Fruit fly (Drosophila melanogaster) whole organism, embryonic: Measurements from ENCODE around the gene Gart.

Experiments
- B-H1 ChIP-seq: fragments of 200-800 bp; sonication (Bioruptor generic); IDR thresholded peaks from 3 replicates; pipeline ENCODE4 v1.3.6; 2022; ENCODE audit warnings: missing biosample characterization, missing genetic modification characterization
- CG10543 ChIP-seq: fragments of 200-800 bp; sonication (Bioruptor generic); optimal IDR thresholded peaks from 3 replicates; lab custom pipeline; 2017; ENCODE audit warnings: missing biosample characterization, mild to moderate bottlenecking, missing genetic modification characterization, moderate library complexity
- CG10565 ChIP-seq: fragments of 200-800 bp; sonication (Bioruptor generic); optimal IDR thresholded peaks from 3 replicates; lab custom pipeline; 2016; ENCODE audit warnings: missing biosample characterization, mild to moderate bottlenecking, missing genetic modification characterization
- CG14667 ChIP-seq: fragments of 200-800 bp; sonication (Bioruptor generic); IDR thresholded peaks from 2 replicates; pipeline ENCODE4 v1.3.6; 2022; ENCODE audit warnings: missing biosample characterization, missing genetic modification characterization
- CG15269 ChIP-seq: fragments of 200-800 bp; sonication (Bioruptor generic); optimal IDR thresholded peaks from 2 replicates; lab custom pipeline; 2018; ENCODE audit warnings: missing biosample characterization, mild to moderate bottlenecking, missing genetic modification characterization, moderate library complexity
- CG17568 ChIP-seq: fragments of 200-800 bp; sonication (Bioruptor generic); optimal IDR thresholded peaks from 2 replicates; lab custom pipeline; 2018; ENCODE audit warnings: missing biosample characterization, mild to moderate bottlenecking, missing genetic modification characterization, moderate library complexity
- CG17802 ChIP-seq: fragments of 200-800 bp; sonication (Bioruptor generic); optimal IDR thresholded peaks from 2 replicates; lab custom pipeline; 2018; ENCODE audit warnings: missing biosample characterization, mild to moderate bottlenecking, missing genetic modification characterization, moderate library complexity
- CG18764 ChIP-seq: fragments of 200-800 bp; sonication (Bioruptor generic); optimal IDR thresholded peaks from 3 replicates; lab custom pipeline; 2016; ENCODE audit warnings: missing biosample characterization, missing genetic modification characterization
- CG2199 ChIP-seq: fragments of 200-800 bp; sonication (Bioruptor generic); IDR thresholded peaks from 3 replicates; pipeline ENCODE4 v1.3.6; 2022; ENCODE audit warnings: missing biosample characterization, missing genetic modification characterization
- CG2202 ChIP-seq: fragments of 200-800 bp; sonication (Bioruptor generic); optimal IDR thresholded peaks from 2 replicates; lab custom pipeline; 2018; ENCODE audit warnings: missing biosample characterization, mild to moderate bottlenecking, missing genetic modification characterization
- CG32772 ChIP-seq: fragments of 200-800 bp; sonication (Bioruptor generic); IDR thresholded peaks from 2 replicates; pipeline ENCODE4 v1.3.6; 2022; ENCODE audit warnings: missing biosample characterization, missing genetic modification characterization
- CG34224 ChIP-seq: fragments of 200-800 bp; sonication (Bioruptor generic); IDR thresholded peaks from 3 replicates; pipeline ENCODE4 v1.3.6; 2022; ENCODE audit warnings: missing biosample characterization, missing genetic modification characterization; ENCODE audit not compliant: partially characterized antibody
- CG4282 ChIP-seq: fragments of 200-800 bp; sonication (Bioruptor generic); optimal IDR thresholded peaks from 2 replicates; lab custom pipeline; 2016; ENCODE audit warnings: missing biosample characterization, missing genetic modification characterization
- CG4617 ChIP-seq: fragments of 200-800 bp; sonication (Bioruptor generic); optimal IDR thresholded peaks from 3 replicates; lab custom pipeline; 2016; ENCODE audit warnings: missing biosample characterization, missing genetic modification characterization, borderline replicate concordance
- CG6254 ChIP-seq: fragments of 200-800 bp; sonication (Bioruptor generic); optimal IDR thresholded peaks from 3 replicates; lab custom pipeline; 2017; ENCODE audit warnings: mild to moderate bottlenecking, missing biosample characterization, missing genetic modification reagents, missing genetic modification characterization
- CG6272 ChIP-seq: fragments of 200-800 bp; sonication (Bioruptor generic); IDR thresholded peaks from 2 replicates; pipeline ENCODE4 v1.3.6; 2022; ENCODE audit warnings: missing biosample characterization, missing genetic modification characterization
- CG7372 ChIP-seq: fragments of 200-800 bp; sonication (Bioruptor generic); IDR thresholded peaks from 2 replicates; pipeline ENCODE4 v1.3.6; 2022; ENCODE audit warnings: missing biosample characterization, missing genetic modification characterization
- CG7745 ChIP-seq: fragments of 200-800 bp; sonication (Bioruptor generic); optimal IDR thresholded peaks from 2 replicates; lab custom pipeline; 2018; ENCODE audit warnings: missing biosample characterization, mild to moderate bottlenecking, missing genetic modification characterization, moderate library complexity
- CG8359 ChIP-seq: fragments of 200-800 bp; sonication (Bioruptor generic); optimal IDR thresholded peaks from 2 replicates; lab custom pipeline; 2017; ENCODE audit warnings: missing biosample characterization, mild to moderate bottlenecking, missing genetic modification characterization, borderline replicate concordance
- CG8388 ChIP-seq: fragments of 200-800 bp; sonication (Bioruptor generic); optimal IDR thresholded peaks from 2 replicates; lab custom pipeline; 2019; ENCODE audit warnings: missing biosample characterization, mild to moderate bottlenecking, missing genetic modification characterization, moderate library complexity
- CG9727 ChIP-seq: fragments of 200-800 bp; sonication (Bioruptor generic); optimal IDR thresholded peaks from 3 replicates; lab custom pipeline; 2017; ENCODE audit warnings: missing biosample characterization, mild to moderate bottlenecking, missing genetic modification characterization
- CG9797 ChIP-seq: fragments of 200-800 bp; sonication (Bioruptor generic); optimal IDR thresholded peaks from 3 replicates; lab custom pipeline; 2018; ENCODE audit warnings: missing biosample characterization, mild to moderate bottlenecking, missing genetic modification characterization
- CHES-1-like ChIP-seq: fragments of 200-800 bp; sonication (Bioruptor generic); optimal IDR thresholded peaks from 2 replicates; lab custom pipeline; 2016; ENCODE audit warnings: missing biosample characterization, missing genetic modification characterization
- CrebB ChIP-seq: fragments of 200-800 bp; sonication (Bioruptor generic); optimal IDR thresholded peaks from 3 replicates; lab custom pipeline; 2018; ENCODE audit warnings: missing biosample characterization, mild to moderate bottlenecking, missing genetic modification characterization
- Dref ChIP-seq: fragments of 200-800 bp; sonication (Bioruptor generic); IDR thresholded peaks from 2 replicates; pipeline ENCODE4 v1.3.6; 2022; ENCODE audit warnings: missing biosample characterization, missing genetic modification characterization
- ERR ChIP-seq: fragments of 200-800 bp; sonication (Bioruptor generic); optimal IDR thresholded peaks from 2 replicates; lab custom pipeline; 2016; ENCODE audit warnings: missing biosample characterization, missing genetic modification characterization
- Eip74EF ChIP-seq, 2 experiments: fragments of 200-800 bp in 1 of 2; fragments of >200 bp in 1 of 2; sonication (Bioruptor generic) in 1 of 2; optimal IDR thresholded peaks; 2 replicates each; lab custom pipeline; 2017 to 2019; ENCODE audit warnings: missing biosample characterization in 2 of 2, missing genetic modification characterization in 2 of 2, mild to moderate bottlenecking in 1 of 2, moderate library complexity in 1 of 2
- Gsc ChIP-seq: fragments of 200-800 bp; sonication (Bioruptor generic); IDR thresholded peaks from 2 replicates; pipeline ENCODE4 v1.3.6; 2022; ENCODE audit warnings: missing biosample characterization, missing genetic modification characterization
- HmgZ ChIP-seq: fragments of 200-800 bp; sonication (Bioruptor generic); optimal IDR thresholded peaks from 2 replicates; lab custom pipeline; 2018; ENCODE audit warnings: missing biosample characterization, mild to moderate bottlenecking, missing genetic modification characterization
- Lhr ChIP-seq: fragments of 200-800 bp; sonication (Bioruptor generic); optimal IDR thresholded peaks from 3 replicates; lab custom pipeline; 2017; ENCODE audit warnings: mild to moderate bottlenecking, missing biosample characterization, missing genetic modification reagents, missing genetic modification characterization
- NC2β ChIP-seq: fragments of 200-800 bp; sonication (Bioruptor generic); optimal IDR thresholded peaks from 2 replicates; lab custom pipeline; 2016; ENCODE audit warnings: missing biosample characterization, missing genetic modification characterization
- Neu2 ChIP-seq: fragments of 200-800 bp; sonication (Bioruptor generic); optimal IDR thresholded peaks from 3 replicates; lab custom pipeline; 2016; ENCODE audit warnings: missing biosample characterization, missing genetic modification characterization, borderline replicate concordance
- NfI ChIP-seq: fragments of 200-800 bp; sonication (Bioruptor generic); optimal IDR thresholded peaks from 3 replicates; lab custom pipeline; 2018; ENCODE audit warnings: missing biosample characterization, mild to moderate bottlenecking, missing genetic modification characterization, moderate library complexity
- Optix ChIP-seq: fragments of 200-800 bp; sonication (Bioruptor generic); IDR thresholded peaks from 3 replicates; pipeline ENCODE4 v1.3.6; 2022; ENCODE audit warnings: missing biosample characterization, missing genetic modification characterization
- Usf ChIP-seq: fragments of 200-800 bp; sonication (Bioruptor generic); optimal IDR thresholded peaks from 2 replicates; lab custom pipeline; 2017; ENCODE audit warnings: missing genotype, missing biosample characterization, missing genetic modification characterization
- al ChIP-seq: fragments of 200-800 bp; sonication (Bioruptor generic); IDR thresholded peaks from 2 replicates; pipeline ENCODE4 v1.3.6; 2022; ENCODE audit warnings: missing biosample characterization, missing genetic modification characterization
- az2 ChIP-seq: fragments of 200-800 bp; sonication (Bioruptor generic); optimal IDR thresholded peaks from 3 replicates; lab custom pipeline; 2016; ENCODE audit warnings: missing biosample characterization, missing genetic modification characterization
- cas ChIP-seq: fragments of 200-800 bp; sonication (Bioruptor generic); IDR thresholded peaks from 2 replicates; pipeline ENCODE4 v1.3.6; 2022; ENCODE audit warnings: missing biosample characterization, missing genetic modification characterization
- chinmo ChIP-seq: fragments of 200-800 bp; sonication (Bioruptor generic); IDR thresholded peaks from 4 replicates; pipeline ENCODE4 v1.3.6; 2022; ENCODE audit warnings: missing biosample characterization, missing genetic modification characterization; ENCODE audit not compliant: partially characterized antibody
- crol ChIP-seq: fragments of 200-800 bp; sonication (Bioruptor generic); IDR thresholded peaks from 2 replicates; pipeline ENCODE4 v1.3.6; 2022; ENCODE audit warnings: missing biosample characterization, missing genetic modification characterization
- da ChIP-seq: fragments of 200-800 bp; sonication (Bioruptor generic); optimal IDR thresholded peaks from 2 replicates; lab custom pipeline; 2016; ENCODE audit warnings: missing biosample characterization, missing genetic modification characterization
- exex ChIP-seq: fragments of 200-800 bp; sonication (Bioruptor generic); optimal IDR thresholded peaks from 4 replicates; lab custom pipeline; 2018; ENCODE audit warnings: missing biosample characterization, mild to moderate bottlenecking, missing genetic modification characterization, moderate library complexity
- h ChIP-seq: fragments of >200 bp; optimal IDR thresholded peaks from 2 replicates; lab custom pipeline; 2017
- hb ChIP-seq: fragments of 200-800 bp; sonication (Bioruptor generic); IDR thresholded peaks from 3 replicates; pipeline ENCODE4 v1.3.6; 2022; ENCODE audit warnings: missing biosample characterization, missing genetic modification characterization; ENCODE audit not compliant: partially characterized antibody
- odd ChIP-seq: fragments of 200-800 bp; sonication (Bioruptor generic); optimal IDR thresholded peaks from 2 replicates; lab custom pipeline; 2017; ENCODE audit warnings: missing biosample characterization, mild to moderate bottlenecking, missing genetic modification characterization
- pnt ChIP-seq: fragments of 200-800 bp; sonication (Bioruptor generic); optimal IDR thresholded peaks from 3 replicates; lab custom pipeline; 2016; ENCODE audit warnings: missing biosample characterization, missing genetic modification characterization
- sens ChIP-seq: fragments of 200-800 bp; sonication (Bioruptor generic); peaks from one replicate; lab custom pipeline; 2016; ENCODE audit warnings: missing biosample characterization, missing genetic modification characterization
- sim ChIP-seq: fragments of 200-800 bp; sonication (Bioruptor generic); IDR thresholded peaks from 2 replicates; pipeline ENCODE4 v1.3.6; 2022; ENCODE audit warnings: missing biosample characterization, missing genetic modification characterization
- zfh2 ChIP-seq: fragments of 200-800 bp; sonication (Bioruptor generic); optimal IDR thresholded peaks from 2 replicates; lab custom pipeline; 2016; ENCODE audit warnings: missing biosample characterization, missing genetic modification characterization

Gart gene

dm6 chr2L:7042150-7042811 is 18.6 kb upstream of the Gart start (continued):
- TF ChIP-seq CG17568 (GFP tag; lab: Kevin White, UChicago) (no peak), CG8359 (GFP tag; lab: Kevin White, UChicago) (no peak), CG6272 (peak; percentile 15; the same call in 1 of the 2 replicates), Gsc (no peak), chinmo (GFP tag; lab: Robert Waterston, UW) (peak; percentile 92; the same call in 2 of the 4 replicates), al (GFP tag; lab: Robert Waterston, UW) (peak; percentile 36), CG14667 (GFP tag; lab: Robert Waterston, UW) (no peak), HmgZ (tag; lab: Kevin White, UChicago) (peak; percentile 96), CrebB (peak; percentile 70), CG7745 (tag; lab: Kevin White, UChicago) (no peak), zfh2 (GFP tag; lab: Kevin White, UChicago) (peak; percentile 65), ERR (GFP tag; lab: Kevin White, UChicago) (peak; percentile 28), pnt (GFP tag; lab: Kevin White, UChicago) (no peak), Dref (GFP tag; lab: Robert Waterston, UW) (peak; percentile 89), CG9727 (GFP tag; lab: Kevin White, UChicago) (peak; percentile 41), sim (GFP tag; lab: Robert Waterston, UW) (no peak), CG7372 (GFP tag; lab: Robert Waterston, UW) (0 out of 2 replicates have a peak, but pooled peaks have one; percentile 27), da (GFP tag; lab: Kevin White, UChicago) (no peak), CG34224 (GFP tag; lab: Robert Waterston, UW) (peak; percentile 71), Usf (GFP tag; lab: Kevin White, UChicago) (no peak), B-H1 (GFP tag; lab: Robert Waterston, UW) (peak; percentile 34; the same call in 2 of the 3 replicates), exex (tag; lab: Kevin White, UChicago) (peak; percentile 12), CG17802 (tag; lab: Kevin White, UChicago) (no peak), CG2202 (tag; lab: Kevin White, UChicago) (peak; percentile 11), az2 (no peak), CG6254 (GFP tag; lab: Kevin White, UChicago) (no peak), cas (0 out of 2 replicates have a peak, but pooled peaks have one; percentile 51), NfI (GFP tag; lab: Kevin White, UChicago) (peak; percentile 27), odd (peak; percentile 7), CG4617 (GFP tag; lab: Kevin White, UChicago) (peak; percentile 51), Eip74EF (GFP tag; optimal IDR thresholded peaks at IDR 0.05; lab: Kevin White, UChicago) (peak in 1 of 2 experiments; percentile 47), CG15269 (tag; lab: Kevin White, UChicago) (peak; percentile 23), CG10565 (GFP tag; lab: Kevin White, UChicago) (no peak), Optix (GFP tag; lab: Robert Waterston, UW) (peak; percentile 70; the same call in 2 of the 3 replicates), crol (peak; percentile 92), Neu2 (GFP tag; lab: Kevin White, UChicago) (no peak), sens (GFP tag; lab: Kevin White, UChicago) (peak; percentile 83), Lhr (GFP tag; lab: Kevin White, UChicago) (peak; percentile 73), CG18764 (no peak), CG9797 (GFP tag; lab: Kevin White, UChicago) (peak; percentile 13), hb (GFP tag; lab: Robert Waterston, UW) (peak; percentile 11; the same call in 1 of the 3 replicates), CG8388 (GFP tag; lab: Kevin White, UChicago) (no peak), CG4282 (GFP tag; lab: Kevin White, UChicago) (no peak), CHES-1-like (GFP tag; lab: Kevin White, UChicago) (peak; percentile 73), CG10543 (peak; percentile 78), CG32772 (peak; percentile 41; the same call in 1 of the 2 replicates), h (no peak), CG2199 (GFP tag; lab: Robert Waterston, UW) (no peak), NC2β (GFP tag; lab: Kevin White, UChicago) (peak; percentile 65)
